Fruit fly (Drosophila melanogaster) whole organism, embryonic: ENCODE results near the gene grim.

Experiments
- Atf3 ChIP-seq: fragments of 200-800 bp; sonication (Bioruptor generic); optimal IDR thresholded peaks from 3 replicates; lab custom pipeline; 2016; ENCODE audit warnings: missing biosample characterization, missing genetic modification characterization
- Blimp-1 ChIP-seq: fragments of 200-800 bp; sonication (Bioruptor generic); optimal IDR thresholded peaks from 3 replicates; lab custom pipeline; 2018; ENCODE audit warnings: missing biosample characterization, missing genetic modification characterization, mild to moderate bottlenecking, moderate library complexity, missing genetic modification reagents
- CG10267 ChIP-seq: fragments of 200-800 bp; sonication (Bioruptor generic); optimal IDR thresholded peaks from 2 replicates; lab custom pipeline; 2018; ENCODE audit warnings: missing biosample characterization, mild to moderate bottlenecking, missing genetic modification characterization, moderate library complexity
- CG10543 ChIP-seq: fragments of 200-800 bp; sonication (Bioruptor generic); optimal IDR thresholded peaks from 3 replicates; lab custom pipeline; 2017; ENCODE audit warnings: missing biosample characterization, mild to moderate bottlenecking, missing genetic modification characterization, moderate library complexity
- CG11093 ChIP-seq: fragments of 200-800 bp; sonication (Bioruptor generic); IDR thresholded peaks from 3 replicates; pipeline ENCODE4 v1.3.6; 2022; ENCODE audit warnings: missing biosample characterization, missing genetic modification characterization
- CG11247 ChIP-seq: fragments of 200-800 bp; sonication (Bioruptor generic); IDR thresholded peaks from 2 replicates; pipeline ENCODE4 v1.3.6; 2022; ENCODE audit warnings: missing biosample characterization, missing genetic modification characterization
- CG11398 ChIP-seq: fragments of 200-800 bp; sonication (Bioruptor generic); optimal IDR thresholded peaks from 2 replicates; lab custom pipeline; 2016; ENCODE audit warnings: missing biosample characterization, missing genetic modification characterization
- CG12155 ChIP-seq: fragments of 200-800 bp; sonication (Bioruptor generic); optimal IDR thresholded peaks from 3 replicates; lab custom pipeline; 2016; ENCODE audit warnings: missing biosample characterization, missing genetic modification characterization
- CG12391 ChIP-seq: fragments of 200-800 bp; sonication (Bioruptor generic); optimal IDR thresholded peaks from 3 replicates; lab custom pipeline; 2018; ENCODE audit warnings: missing biosample characterization, mild to moderate bottlenecking, missing genetic modification characterization, moderate library complexity
- CG13775 ChIP-seq: fragments of 200-800 bp; sonication (Bioruptor generic); optimal IDR thresholded peaks from 3 replicates; lab custom pipeline; 2017; ENCODE audit warnings: missing biosample characterization, mild to moderate bottlenecking, missing genetic modification characterization
- CG14667 ChIP-seq: fragments of 200-800 bp; sonication (Bioruptor generic); IDR thresholded peaks from 2 replicates; pipeline ENCODE4 v1.3.6; 2022; ENCODE audit warnings: missing biosample characterization, missing genetic modification characterization
- CG15514 ChIP-seq: fragments of 200-800 bp; sonication (Bioruptor generic); optimal IDR thresholded peaks from 3 replicates; lab custom pipeline; 2017; ENCODE audit warnings: missing biosample characterization, missing genetic modification characterization, mild to moderate bottlenecking, moderate library complexity, missing genetic modification reagents
- CG16813 ChIP-seq: fragments of 200-800 bp; sonication (Bioruptor generic); IDR thresholded peaks from 3 replicates; pipeline ENCODE4 v1.3.6; 2022; ENCODE audit warnings: missing biosample characterization, missing genetic modification characterization; ENCODE audit not compliant: partially characterized antibody
- CG17385 ChIP-seq: fragments of 200-800 bp; sonication (Bioruptor generic); optimal IDR thresholded peaks from 3 replicates; lab custom pipeline; 2018; ENCODE audit warnings: missing biosample characterization, mild to moderate bottlenecking, missing genetic modification characterization
- CG18764 ChIP-seq: fragments of 200-800 bp; sonication (Bioruptor generic); optimal IDR thresholded peaks from 3 replicates; lab custom pipeline; 2016; ENCODE audit warnings: missing biosample characterization, missing genetic modification characterization
- CG3407 ChIP-seq: fragments of 200-800 bp; sonication (Bioruptor generic); optimal IDR thresholded peaks from 2 replicates; lab custom pipeline; 2018; ENCODE audit warnings: missing biosample characterization, mild to moderate bottlenecking, missing genetic modification characterization
- CG3726 ChIP-seq: fragments of 200-800 bp; sonication (Bioruptor generic); IDR thresholded peaks from 3 replicates; pipeline ENCODE4, ENCODE4 v1.3.6; 2022; ENCODE audit warnings: missing biosample characterization, missing genetic modification characterization
- CG6689 ChIP-seq: fragments of 200-800 bp; sonication (Bioruptor generic); IDR thresholded peaks from 2 replicates; pipeline ENCODE4 v1.3.6; 2022; ENCODE audit warnings: missing biosample characterization, missing genetic modification characterization
- CG7928 ChIP-seq: fragments of 200-800 bp; sonication (Bioruptor generic); optimal IDR thresholded peaks from 2 replicates; lab custom pipeline; 2017; ENCODE audit warnings: missing biosample characterization, mild to moderate bottlenecking, missing genetic modification characterization
- CG9932 ChIP-seq: fragments of 200-800 bp; sonication (Bioruptor generic); IDR thresholded peaks from 2 replicates; pipeline ENCODE4 v1.3.6; 2022; ENCODE audit warnings: missing biosample characterization, missing genetic modification characterization
- D19B ChIP-seq: fragments of 200-800 bp; sonication (Bioruptor generic); optimal IDR thresholded peaks from 2 replicates; lab custom pipeline; 2017; ENCODE audit warnings: missing biosample characterization, mild to moderate bottlenecking, missing genetic modification characterization
- Dip2 ChIP-seq: fragments of 200-800 bp; sonication (Bioruptor generic); IDR thresholded peaks from 2 replicates; pipeline ENCODE4 v1.3.6; 2022; ENCODE audit warnings: missing biosample characterization, missing genetic modification characterization
- Dip3 ChIP-seq: fragments of 200-800 bp; sonication (Bioruptor generic); optimal IDR thresholded peaks from 3 replicates; lab custom pipeline; 2016; ENCODE audit warnings: missing biosample characterization, missing genetic modification characterization
- H2.0 ChIP-seq: fragments of 200-800 bp; sonication (Bioruptor generic); IDR thresholded peaks from 2 replicates; pipeline ENCODE4 v1.3.6; 2022; ENCODE audit warnings: missing biosample characterization, missing genetic modification characterization
- HHEX ChIP-seq: fragments of 200-800 bp; sonication (Bioruptor generic); optimal IDR thresholded peaks from 3 replicates; lab custom pipeline; 2017; ENCODE audit warnings: missing biosample characterization, mild to moderate bottlenecking, missing genetic modification characterization, missing genetic modification reagents
- Hr39 ChIP-seq: fragments of >200 bp; optimal IDR thresholded peaks from 2 replicates; lab custom pipeline; 2017
- Lhr ChIP-seq: fragments of 200-800 bp; sonication (Bioruptor generic); optimal IDR thresholded peaks from 3 replicates; lab custom pipeline; 2017; ENCODE audit warnings: mild to moderate bottlenecking, missing biosample characterization, missing genetic modification reagents, missing genetic modification characterization
- Nf-YC ChIP-seq: fragments of 200-800 bp; optimal IDR thresholded peaks from 3 replicates; lab custom pipeline; 2019; ENCODE audit warnings: missing biosample characterization, mild to moderate bottlenecking, missing genetic modification characterization, moderate library complexity
- Six4 ChIP-seq: fragments of 200-800 bp; sonication (Bioruptor generic); optimal IDR thresholded peaks from 2 replicates; lab custom pipeline; 2016; ENCODE audit warnings: missing biosample characterization, missing genetic modification characterization
- Xrp1 ChIP-seq: fragments of 200-800 bp; sonication (Bioruptor generic); IDR thresholded peaks from 2 replicates; pipeline ENCODE4 v1.3.6; 2022; ENCODE audit warnings: missing biosample characterization, missing genetic modification characterization
- amos ChIP-seq: fragments of 200-800 bp; sonication (Bioruptor generic); IDR thresholded peaks from 2 replicates; pipeline ENCODE4 v1.3.6; 2022; ENCODE audit warnings: missing biosample characterization, missing genetic modification characterization; ENCODE audit not compliant: partially characterized antibody
- chm ChIP-seq: fragments of 200-800 bp; sonication (Bioruptor generic); IDR thresholded peaks from 2 replicates; pipeline ENCODE4 v1.3.6; 2022; ENCODE audit warnings: missing biosample characterization, missing genetic modification characterization
- ci ChIP-seq: fragments of 200-800 bp; sonication (Bioruptor generic); IDR thresholded peaks from 3 replicates; pipeline ENCODE4 v1.3.6; 2022; ENCODE audit warnings: missing biosample characterization, missing genetic modification characterization
- dmrt11E ChIP-seq: fragments of 200-800 bp; sonication (Bioruptor generic); optimal IDR thresholded peaks from 3 replicates; lab custom pipeline; 2018; ENCODE audit warnings: missing biosample characterization, mild to moderate bottlenecking, missing genetic modification characterization, moderate library complexity
- dmrt99B ChIP-seq: fragments of 200-800 bp; sonication (Bioruptor generic); optimal IDR thresholded peaks from 2 replicates; lab custom pipeline; 2018; ENCODE audit warnings: missing biosample characterization, mild to moderate bottlenecking, missing genetic modification characterization, moderate library complexity
- dysf ChIP-seq: fragments of 200-800 bp; sonication (Bioruptor generic); IDR thresholded peaks from 3 replicates; pipeline ENCODE4 v1.3.6; 2022; ENCODE audit warnings: missing biosample characterization, missing genetic modification characterization
- fru ChIP-seq: fragments of >200 bp; optimal IDR thresholded peaks from 2 replicates; lab custom pipeline; 2017
- gsb ChIP-seq: fragments of 200-800 bp; sonication (Bioruptor generic); IDR thresholded peaks from 2 replicates; pipeline ENCODE4 v1.3.6; 2022; ENCODE audit warnings: missing biosample characterization, missing genetic modification characterization
- lov ChIP-seq, 2 experiments: fragments of 200-800 bp in 1 of 2; fragments of >200 bp in 1 of 2; sonication (Bioruptor generic) in 1 of 2; IDR thresholded peaks in 1 of 2; optimal IDR thresholded peaks in 1 of 2; 2 replicates in 1 of 2; 3 replicates in 1 of 2; pipeline versions ENCODE4 v1.3.6 to Lab custom; 2017 to 2022; ENCODE audit warnings: missing biosample characterization in 1 of 2, missing genetic modification characterization in 1 of 2
- nerfin-1 ChIP-seq: fragments of 200-800 bp; sonication (Bioruptor generic); optimal IDR thresholded peaks from 3 replicates; lab custom pipeline; 2019; ENCODE audit warnings: missing biosample characterization, mild to moderate bottlenecking, missing genetic modification characterization, moderate library complexity
- pan ChIP-seq, 4 experiments: fragments of >200 bp in 3 of 4; fragments of 200-800 bp in 1 of 4; sonication (Bioruptor generic) in 1 of 4; optimal IDR thresholded peaks in 3 of 4; IDR thresholded peaks in 1 of 4; 2 replicates each; pipeline versions ENCODE4 v1.3.6 to Lab custom; 2017 to 2022; ENCODE audit warnings: missing biosample characterization in 2 of 4, missing genetic modification characterization in 2 of 4, mixed read lengths in 1 of 4
- sisA ChIP-seq: fragments of 200-800 bp; sonication (Bioruptor generic); IDR thresholded peaks from 2 replicates; pipeline ENCODE4 v1.3.6; 2022; ENCODE audit warnings: missing biosample characterization, missing genetic modification characterization
- so ChIP-seq: fragments of 200-800 bp; sonication (Bioruptor generic); IDR thresholded peaks from 3 replicates; pipeline ENCODE4 v1.3.6; 2022; ENCODE audit warnings: missing biosample characterization, missing genetic modification characterization
- tll ChIP-seq, 2 experiments: fragments of 200-800 bp in 1 of 2; fragments of >200 bp in 1 of 2; sonication (Bioruptor generic) in 1 of 2; optimal IDR thresholded peaks; 2 replicates each; lab custom pipeline; 2017 to 2019; ENCODE audit warnings: missing biosample characterization in 2 of 2, missing genetic modification characterization in 2 of 2, mild to moderate bottlenecking in 1 of 2, moderate library complexity in 1 of 2
- unpg ChIP-seq: fragments of 200-800 bp; sonication (Bioruptor generic); optimal IDR thresholded peaks from 3 replicates; lab custom pipeline; 2018; ENCODE audit warnings: missing biosample characterization, mild to moderate bottlenecking, missing genetic modification characterization, moderate library complexity
- vfl ChIP-seq: fragments of 200-800 bp; sonication (Bioruptor generic); optimal IDR thresholded peaks from 2 replicates; lab custom pipeline; 2016; ENCODE audit warnings: missing biosample characterization, missing genetic modification characterization
- vvl ChIP-seq: fragments of 200-800 bp; sonication (Bioruptor generic); IDR thresholded peaks from 2 replicates; pipeline ENCODE4 v1.3.6; 2022; ENCODE audit warnings: missing biosample characterization, missing genetic modification characterization
- wor ChIP-seq: fragments of 200-800 bp; sonication (Bioruptor generic); IDR thresholded peaks from 2 replicates; pipeline ENCODE4 v1.3.6; 2022; ENCODE audit warnings: missing biosample characterization, missing genetic modification characterization

Gene grim

DNA sequence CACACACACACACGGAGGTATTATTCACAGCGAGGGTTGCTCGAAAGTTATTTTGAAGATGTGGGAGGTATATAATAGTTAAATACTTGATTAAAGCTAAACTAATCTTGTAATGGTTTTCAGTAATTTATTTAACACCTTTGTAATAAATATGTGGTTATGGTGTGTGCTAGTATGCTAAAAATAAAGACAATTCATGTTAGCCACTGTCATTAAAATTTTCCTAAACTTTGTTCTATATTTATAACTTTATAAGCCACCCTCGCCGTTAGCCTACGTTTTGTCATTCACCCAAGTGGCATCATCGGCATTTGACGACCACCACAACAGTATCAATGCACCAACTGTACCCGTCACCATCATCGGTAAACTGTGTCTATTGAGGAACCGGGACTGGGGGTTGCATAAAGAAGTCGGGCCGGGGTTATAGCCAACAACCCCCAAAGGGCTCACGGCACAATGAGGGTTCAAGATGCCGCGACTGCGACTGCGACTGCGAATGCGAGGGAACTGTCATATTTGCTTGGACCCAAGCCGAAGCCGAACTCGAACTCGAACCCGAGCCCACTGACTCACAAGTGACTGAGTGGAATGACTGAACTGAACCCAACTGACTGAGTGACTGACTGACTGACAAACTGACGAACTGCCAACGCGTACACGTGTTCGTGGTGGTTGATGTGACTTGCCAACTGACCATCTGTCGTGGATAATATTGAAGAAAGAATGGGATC lies 31.7 kb downstream of the grim start (continued):
- no peak for TF ChIP-seq amos (GFP tag; lab: Robert Waterston, UW)
- TF ChIP-seq Dip3 (GFP tag; lab: Kevin White, UChicago): no peak
- peak in 1 of 2 experiments; percentile 41 for TF ChIP-seq tll (GFP tag; optimal IDR thresholded peaks at IDR 0.05; lab: Kevin White, UChicago)
- no peak for TF ChIP-seq vfl
- TF ChIP-seq CG12155: no peak
- TF ChIP-seq dmrt11E (tag; lab: Kevin White, UChicago): peak; percentile 73
- TF ChIP-seq Blimp-1 (GFP tag; lab: Kevin White, UChicago): peak; percentile 47
- TF ChIP-seq CG3726 (GFP tag; lab: Robert Waterston, UW): no peak
- TF ChIP-seq CG11247: no peak
- TF ChIP-seq CG16813: peak; percentile 31; the same call in 1 of the 3 replicates
- no peak for TF ChIP-seq CG18764 (GFP tag; lab: Kevin White, UChicago)
- TF ChIP-seq CG9932 (GFP tag; lab: Robert Waterston, UW): no peak
- peak; percentile 63 for TF ChIP-seq CG10267 (tag; lab: Kevin White, UChicago)
- TF ChIP-seq dysf (GFP tag; lab: Robert Waterston, UW): peak; percentile 50; the same call in 1 of the 3 replicates
- peak; percentile 86 for TF ChIP-seq nerfin-1
- peak; percentile 4 for TF ChIP-seq CG10543
- TF ChIP-seq CG12391: peak; percentile 60
- TF ChIP-seq D19B: no peak
- no peak for TF ChIP-seq pan (optimal IDR thresholded peaks at IDR 0.05; lab: Kevin White, UChicago)
- peak in 1 of 2 experiments; percentile 56 for TF ChIP-seq pan (GFP tag; optimal IDR thresholded peaks at IDR 0.05 in 1 of 2, IDR thresholded peaks at IDR 0.05 in 1 of 2)
- 0 out of 2 replicates have a peak, but pooled peaks have one; percentile 24 for TF ChIP-seq wor (GFP tag; lab: Robert Waterston, UW)
- no peak for TF ChIP-seq fru (lab: Kevin White, UChicago)
- TF ChIP-seq Atf3 (GFP tag; lab: Kevin White, UChicago): no peak
- TF ChIP-seq HHEX (GFP tag; lab: Kevin White, UChicago): peak; percentile 4
- peak; percentile 30 for TF ChIP-seq CG13775 (GFP tag; lab: Kevin White, UChicago)
- TF ChIP-seq Six4 (GFP tag; lab: Kevin White, UChicago): peak; percentile 9
- 0 out of 3 replicates have a peak, but pooled peaks have one; percentile 16 for TF ChIP-seq CG11093 (GFP tag; lab: Robert Waterston, UW)
- peak; percentile 70 for TF ChIP-seq CG6689 (GFP tag; lab: Robert Waterston, UW)
- peak; percentile 71 for TF ChIP-seq dmrt99B (tag; lab: Kevin White, UChicago)
- peak; percentile 31 for TF ChIP-seq unpg
- 0 out of 2 replicates have a peak, but pooled peaks have one; percentile 6 for TF ChIP-seq vvl (GFP tag; lab: Robert Waterston, UW)
- TF ChIP-seq gsb: no peak
- TF ChIP-seq Lhr (GFP tag; lab: Kevin White, UChicago): no peak
- TF ChIP-seq sisA: no peak; the same call in 1 of the 2 replicates
- TF ChIP-seq Xrp1: peak; percentile 77
- TF ChIP-seq Nf-YC: peak; percentile 22
- no peak for TF ChIP-seq CG11398 (GFP tag; lab: Kevin White, UChicago)
- TF ChIP-seq chm: peak; percentile 50; the same call in 1 of the 2 replicates
- no peak for TF ChIP-seq CG14667
- no peak for TF ChIP-seq H2.0
- peak; percentile 8 for TF ChIP-seq CG3407 (GFP tag; lab: Kevin White, UChicago)
- TF ChIP-seq ci (GFP tag; lab: Robert Waterston, UW): peak; percentile 54; the same call in 1 of the 3 replicates
- TF ChIP-seq CG7928 (GFP tag; lab: Kevin White, UChicago): no peak
- no peak for TF ChIP-seq Hr39 (lab: Kevin White, UChicago)
- peak; percentile 53 for TF ChIP-seq lov (optimal IDR thresholded peaks at IDR 0.05; lab: Kevin White, UChicago)
- TF ChIP-seq lov (GFP tag; IDR thresholded peaks at IDR 0.05; lab: Robert Waterston, UW): no peak
- no peak for TF ChIP-seq Dip2 (GFP tag; lab: Robert Waterston, UW)
- TF ChIP-seq CG17385 (GFP tag; lab: Kevin White, UChicago): peak; percentile 9
- no peak for TF ChIP-seq CG15514 (GFP tag; lab: Kevin White, UChicago)
- 0 out of 3 replicates have a peak, but pooled peaks have one; percentile 31 for TF ChIP-seq so (GFP tag; lab: Robert Waterston, UW)
